Worm (Caenorhabditis elegans) whole organism, early embryonic: ENCODE results near the gene K12D12.4.

Experiments
- B0310.2 ChIP-seq: sonication (generic microtip); optimal IDR thresholded peaks from 2 replicates; lab custom pipeline; 2016; ENCODE audit warnings: mild to moderate bottlenecking, missing genetic modification characterization, missing compliant biosample characterization
- F13C5.2 ChIP-seq: sonication (generic microtip); optimal IDR thresholded peaks from 2 replicates; lab custom pipeline; 2017; ENCODE audit warnings: mild to moderate bottlenecking, missing genetic modification characterization, inconsistent platforms, missing compliant biosample characterization
- aly-1 ChIP-seq: sonication (generic microtip); optimal IDR thresholded peaks from 2 replicates; lab custom pipeline; 2016; ENCODE audit warnings: missing genetic modification characterization, missing compliant biosample characterization
- ama-1 ChIP-seq: fragments of 150-350 bp; optimal IDR thresholded peaks from 2 replicates; lab custom pipeline; 2014
- ceh-13 ChIP-seq: fragments of 200-800 bp; sonication (Bioruptor generic); optimal IDR thresholded peaks from 2 replicates; lab custom pipeline; 2018; ENCODE audit warnings: mild to moderate bottlenecking, missing genetic modification characterization, missing compliant biosample characterization
- ceh-36 ChIP-seq: sonication (generic microtip); optimal IDR thresholded peaks from 2 replicates; lab custom pipeline; 2016; ENCODE audit warnings: missing genetic modification characterization, inconsistent platforms, missing compliant biosample characterization
- ets-7 ChIP-seq: sonication (generic microtip); optimal IDR thresholded peaks from 2 replicates; lab custom pipeline; 2016; ENCODE audit warnings: missing genotype, missing genetic modification characterization, missing compliant biosample characterization
- flt-1 ChIP-seq: fragments of 200-800 bp; sonication (Bioruptor generic); IDR thresholded peaks from 2 replicates; pipeline ENCODE4 v1.3.6; 2022; ENCODE audit warnings: missing genetic modification characterization, missing compliant biosample characterization
- hmbx-1 ChIP-seq: sonication (generic microtip); optimal IDR thresholded peaks from 2 replicates; lab custom pipeline; 2016; ENCODE audit warnings: mild to moderate bottlenecking, missing genetic modification characterization, missing compliant biosample characterization
- hmg-4 ChIP-seq: fragments of 200-800 bp; sonication (Bioruptor generic); optimal IDR thresholded peaks from 2 replicates; lab custom pipeline; 2018; ENCODE audit warnings: mild to moderate bottlenecking, missing genetic modification characterization, missing compliant biosample characterization
- hnd-1 ChIP-seq: sonication (generic microtip); optimal IDR thresholded peaks from 2 replicates; lab custom pipeline; 2016; ENCODE audit warnings: missing genetic modification characterization, missing compliant biosample characterization
- pes-1 ChIP-seq: fragments of 200-800 bp; sonication (Bioruptor generic); IDR thresholded peaks from 2 replicates; pipeline ENCODE4 v1.3.6; 2022; ENCODE audit warnings: missing genetic modification reagents, missing genetic modification characterization, missing compliant biosample characterization
- scrt-1 ChIP-seq: fragments of 200-800 bp; sonication (Bioruptor generic); IDR thresholded peaks from 2 replicates; pipeline ENCODE4 v1.3.6; 2022; ENCODE audit warnings: missing genetic modification characterization, missing compliant biosample characterization
- sea-1 ChIP-seq: fragments of 200-800 bp; sonication (Bioruptor generic); conservative IDR thresholded peaks from 2 replicates; pipeline ENCODE4 v1.3.6; 2022; ENCODE audit warnings: missing genetic modification characterization, missing compliant biosample characterization
- tbx-11 ChIP-seq: fragments of 200-800 bp; sonication (Bioruptor generic); IDR thresholded peaks from 2 replicates; pipeline ENCODE4 v1.3.6; 2022; ENCODE audit warnings: missing genetic modification characterization, missing compliant biosample characterization
- tbx-37 ChIP-seq: fragments of 200-800 bp; sonication (Bioruptor generic); conservative IDR thresholded peaks from 2 replicates; pipeline ENCODE4 v1.3.6; 2022; ENCODE audit warnings: missing genetic modification reagents, missing genetic modification characterization, missing compliant biosample characterization
- tra-4 ChIP-seq: sonication (generic microtip); optimal IDR thresholded peaks from 2 replicates; lab custom pipeline; 2017; ENCODE audit warnings: missing genetic modification characterization, missing compliant biosample characterization

Gene K12D12.4

ce11 chrII:11880456-11881353 lies 15.2 kb upstream of the K12D12.4 start:
- TF ChIP-seq ceh-36 (tag; lab: Kevin White, UChicago) (no peak), ama-1 (lab: Kevin White, UChicago) (peak; percentile 88), hmbx-1 (tag; lab: Kevin White, UChicago) (no peak), ceh-13 (GFP tag; lab: Kevin White, UChicago) (no peak), hnd-1 (tag; lab: Kevin White, UChicago) (no peak), hmg-4 (no peak), pes-1 (GFP tag; lab: Robert Waterston, UW) (peak; percentile 29; the same call in 1 of the 2 replicates)

- TF ChIP-seq ama-1 (lab: Kevin White, UChicago) (no peak), hmbx-1 (tag; lab: Kevin White, UChicago) (no peak), ceh-36 (tag; lab: Kevin White, UChicago) (peak; percentile 8), sea-1 (GFP tag; lab: Robert Waterston, UW) (0 out of 2 replicates have a peak, but pooled peaks have one; percentile 8), hmg-4 (no peak)
These were observed 14.2 kb upstream of the K12D12.4 start for ce11 chrII:11879784-11880183.

ce11 chrII:11874674-11875198 lies 9.2 kb upstream of the K12D12.4 start, which contains the start of the genes npp-3 and top-2:
Gene npp-3 (minus strand): TSS chrII:11874788.
Gene top-2 (plus strand): TSS chrII:11875148.
- TF ChIP-seq scrt-1 (GFP tag; lab: Robert Waterston, UW): no peak
- no peak for TF ChIP-seq sea-1 (GFP tag; lab: Robert Waterston, UW)
- TF ChIP-seq F13C5.2: peak; percentile 73
- peak; percentile 35 for TF ChIP-seq hmg-4
- TF ChIP-seq tra-4 (tag; lab: Kevin White, UChicago): no peak
- TF ChIP-seq ceh-13 (GFP tag; lab: Kevin White, UChicago): no peak
- TF ChIP-seq tbx-37 (GFP tag; lab: Robert Waterston, UW): no peak
- TF ChIP-seq B0310.2: no peak
- no peak for TF ChIP-seq ceh-36 (tag; lab: Kevin White, UChicago)
- TF ChIP-seq hmbx-1 (tag; lab: Kevin White, UChicago): no peak
- no peak for TF ChIP-seq ama-1 (lab: Kevin White, UChicago)
- no peak for TF ChIP-seq flt-1 (GFP tag; lab: Robert Waterston, UW)
- TF ChIP-seq aly-1 (tag; lab: Kevin White, UChicago): no peak
- TF ChIP-seq hnd-1 (tag; lab: Kevin White, UChicago): no peak

ce11 chrII:11868893-11869292 lies 3.3 kb upstream of the K12D12.4 start:
- no peak for TF ChIP-seq F13C5.2
- no peak for TF ChIP-seq ceh-13 (GFP tag; lab: Kevin White, UChicago)
- no peak for TF ChIP-seq B0310.2

- TF ChIP-seq ama-1 (lab: Kevin White, UChicago) (no peak), B0310.2 (no peak), tbx-37 (GFP tag; lab: Robert Waterston, UW) (no peak), hnd-1 (tag; lab: Kevin White, UChicago) (no peak), scrt-1 (GFP tag; lab: Robert Waterston, UW) (no peak), hmbx-1 (tag; lab: Kevin White, UChicago) (no peak), ets-7 (tag; lab: Kevin White, UChicago) (no peak), flt-1 (GFP tag; lab: Robert Waterston, UW) (no peak), F13C5.2 (no peak), hmg-4 (no peak), pes-1 (GFP tag; lab: Robert Waterston, UW) (no peak), aly-1 (tag; lab: Kevin White, UChicago) (no peak), tra-4 (tag; lab: Kevin White, UChicago) (no peak), sea-1 (GFP tag; lab: Robert Waterston, UW) (no peak), ceh-36 (tag; lab: Kevin White, UChicago) (no peak), ceh-13 (GFP tag; lab: Kevin White, UChicago) (no peak)
These were observed 2.7 kb upstream of the K12D12.4 start, which contains the start of gene col-84 for ce11 chrII:11868234-11868633. Gene col-84 (plus strand): TSS chrII:11868534.

ce11 chrII:11860623-11861079 lies 4.9 kb downstream of the K12D12.4 start, which contains the start of gene K12D12.5:
Gene K12D12.5 (plus strand): TSS chrII:11861029.
- TF ChIP-seq B0310.2 (no peak), ets-7 (tag; lab: Kevin White, UChicago) (no peak), F13C5.2 (no peak), ama-1 (lab: Kevin White, UChicago) (no peak), aly-1 (tag; lab: Kevin White, UChicago) (no peak), tra-4 (tag; lab: Kevin White, UChicago) (no peak), hmbx-1 (tag; lab: Kevin White, UChicago) (no peak), scrt-1 (GFP tag; lab: Robert Waterston, UW) (no peak), hmg-4 (no peak), sea-1 (GFP tag; lab: Robert Waterston, UW) (no peak), hnd-1 (tag; lab: Kevin White, UChicago) (no peak), tbx-11 (GFP tag; lab: Robert Waterston, UW) (no peak), flt-1 (GFP tag; lab: Robert Waterston, UW) (no peak), ceh-36 (tag; lab: Kevin White, UChicago) (no peak), ceh-13 (GFP tag; lab: Kevin White, UChicago) (no peak), tbx-37 (GFP tag; lab: Robert Waterston, UW) (no peak), pes-1 (GFP tag; lab: Robert Waterston, UW) (no peak)

- TF ChIP-seq ama-1 (lab: Kevin White, UChicago) (no peak), hnd-1 (tag; lab: Kevin White, UChicago) (no peak), B0310.2 (no peak), flt-1 (GFP tag; lab: Robert Waterston, UW) (no peak), tbx-11 (GFP tag; lab: Robert Waterston, UW) (no peak), F13C5.2 (no peak), sea-1 (GFP tag; lab: Robert Waterston, UW) (no peak), ceh-13 (GFP tag; lab: Kevin White, UChicago) (no peak), tbx-37 (GFP tag; lab: Robert Waterston, UW) (no peak), ceh-36 (tag; lab: Kevin White, UChicago) (no peak), tra-4 (tag; lab: Kevin White, UChicago) (no peak), hmbx-1 (tag; lab: Kevin White, UChicago) (no peak)
These were observed 5.7 kb downstream of the K12D12.4 start for ce11 chrII:11859833-11860232.
